Fruit fly (Drosophila melanogaster): ENCODE data around the gene Twdlalpha.

Gene Twdlalpha

dm6 chrX:16750712-16751578 is 8.3 kb downstream of the Twdlalpha start:
- TF ChIP-seq pan (optimal IDR thresholded peaks at IDR 0.05) (no peak), ey (GFP tag; optimal IDR thresholded peaks at IDR 0.05) (peak; percentile 67), Dif (GFP tag; optimal IDR thresholded peaks at IDR 0.05; ENCODE audit: partially characterized antibody) (peak; percentile 26), Sp1 (GFP tag; optimal IDR thresholded peaks at IDR 0.05) (peak; percentile 96), fru (GFP tag; optimal IDR thresholded peaks at IDR 0.05) (peak; percentile 85), brk (GFP tag; optimal IDR thresholded peaks at IDR 0.05) (peak; percentile 55), sage (GFP tag; optimal IDR thresholded peaks at IDR 0.05) (peak; percentile 65), CG32264 (GFP tag; optimal IDR thresholded peaks at IDR 0.05) (peak; percentile 11), psq (GFP tag; optimal IDR thresholded peaks at IDR 0.05) (peak; percentile 86), foxo (GFP tag; optimal IDR thresholded peaks at IDR 0.05) (peak in 1 of 2 experiments; percentile 77), Myc (optimal IDR thresholded peaks at IDR 0.05) (no peak), Hr83 (GFP tag; optimal IDR thresholded peaks at IDR 0.05; ENCODE audit: poor library complexity, severe bottlenecking) (peak; percentile 28), Vsx2 (GFP tag; optimal IDR thresholded peaks at IDR 0.05; ENCODE audit: partially characterized antibody) (peak; percentile 63), jim (GFP tag; optimal IDR thresholded peaks at IDR 0.05) (peak; percentile 94), dsf (GFP tag; optimal IDR thresholded peaks at IDR 0.05; ENCODE audit: borderline replicate concordance) (peak; percentile 1), Rel (GFP tag; optimal IDR thresholded peaks at IDR 0.05) (peak; percentile 80), Rel (tag; optimal IDR thresholded peaks at IDR 0.05) (peak; percentile 68), CG9705 (GFP tag; optimal IDR thresholded peaks at IDR 0.05) (peak; percentile 81), OdsH (GFP tag; optimal IDR thresholded peaks at IDR 0.05) (peak; percentile 78), rgr (GFP tag; optimal IDR thresholded peaks at IDR 0.05) (peak; percentile 73), h (GFP tag; optimal IDR thresholded peaks at IDR 0.05) (peak; percentile 85), br (GFP tag; optimal IDR thresholded peaks at IDR 0.05) (peak; percentile 70), Jra (GFP tag; optimal IDR thresholded peaks at IDR 0.05) (peak; percentile 13), Abd-B (GFP tag; optimal IDR thresholded peaks at IDR 0.05) (no peak), GATAd (GFP tag; optimal IDR thresholded peaks at IDR 0.05) (no peak), tai (GFP tag; optimal IDR thresholded peaks at IDR 0.05) (no peak), CrebA (GFP tag; optimal IDR thresholded peaks at IDR 0.05; ENCODE audit: borderline replicate concordance) (peak; percentile 52), Hnf4 (GFP tag; optimal IDR thresholded peaks at IDR 0.05) (peak; percentile 62), sv (GFP tag; optimal IDR thresholded peaks at IDR 0.05) (peak; percentile 54), woc (GFP tag; optimal IDR thresholded peaks at IDR 0.05) (peak; percentile 83), lola (GFP tag; optimal IDR thresholded peaks at IDR 0.05) (no peak), dl (GFP tag; optimal IDR thresholded peaks at IDR 0.05; ENCODE audit: insufficient read depth in 1 of 2, partially characterized antibody in 2 of 2) (peak in 1 of 2 experiments; percentile 18), HLH106 (tag; optimal IDR thresholded peaks at IDR 0.05) (peak; percentile 88), N (GFP tag; optimal IDR thresholded peaks at IDR 0.05) (no peak), dmrt93B (GFP tag; optimal IDR thresholded peaks at IDR 0.05) (peak; percentile 76)

dm6 chrX:16751579-16752156 is 9.0 kb downstream of the Twdlalpha start, which contains the start of gene goe:
Gene goe, minus strand, starts transcription at chrX:16751910.
- TF ChIP-seq OdsH (GFP tag; optimal IDR thresholded peaks at IDR 0.05) (peak; percentile 50), dsf (GFP tag; optimal IDR thresholded peaks at IDR 0.05; ENCODE audit: borderline replicate concordance) (peak; percentile 48), foxo (GFP tag; optimal IDR thresholded peaks at IDR 0.05) (peak in 1 of 2 experiments; percentile 75), fru (GFP tag; optimal IDR thresholded peaks at IDR 0.05) (peak; percentile 71), brk (GFP tag; optimal IDR thresholded peaks at IDR 0.05) (peak; percentile 54), Abd-B (GFP tag; optimal IDR thresholded peaks at IDR 0.05) (no peak), Hr83 (GFP tag; optimal IDR thresholded peaks at IDR 0.05; ENCODE audit: poor library complexity, severe bottlenecking) (peak; percentile 95), sv (GFP tag; optimal IDR thresholded peaks at IDR 0.05) (peak; percentile 0), Dif (GFP tag; optimal IDR thresholded peaks at IDR 0.05; ENCODE audit: partially characterized antibody) (no peak), Jra (GFP tag; optimal IDR thresholded peaks at IDR 0.05) (peak; percentile 82), dl (GFP tag; optimal IDR thresholded peaks at IDR 0.05; ENCODE audit: insufficient read depth in 1 of 2, partially characterized antibody in 2 of 2) (no peak), Sp1 (GFP tag; optimal IDR thresholded peaks at IDR 0.05) (peak; percentile 50), Myc (optimal IDR thresholded peaks at IDR 0.05) (no peak), N (GFP tag; optimal IDR thresholded peaks at IDR 0.05) (no peak), GATAd (GFP tag; optimal IDR thresholded peaks at IDR 0.05) (peak; percentile 63), sage (GFP tag; optimal IDR thresholded peaks at IDR 0.05) (peak; percentile 18), jim (GFP tag; optimal IDR thresholded peaks at IDR 0.05) (peak; percentile 42), ey (GFP tag; optimal IDR thresholded peaks at IDR 0.05) (peak; percentile 72), br (GFP tag; optimal IDR thresholded peaks at IDR 0.05) (peak; percentile 81), CrebA (GFP tag; optimal IDR thresholded peaks at IDR 0.05; ENCODE audit: borderline replicate concordance) (no peak), usp (GFP tag; optimal IDR thresholded peaks at IDR 0.05) (no peak), HLH106 (tag; optimal IDR thresholded peaks at IDR 0.05) (peak; percentile 59), pan (optimal IDR thresholded peaks at IDR 0.05) (no peak), lola (GFP tag; optimal IDR thresholded peaks at IDR 0.05) (no peak), Hr78 (GFP tag; optimal IDR thresholded peaks at IDR 0.05) (no peak), CG32264 (GFP tag; optimal IDR thresholded peaks at IDR 0.05) (peak; percentile 43), rgr (GFP tag; optimal IDR thresholded peaks at IDR 0.05) (peak; percentile 90), tai (GFP tag; optimal IDR thresholded peaks at IDR 0.05) (peak; percentile 68), h (GFP tag; optimal IDR thresholded peaks at IDR 0.05) (peak; percentile 68), Mio (GFP tag; optimal IDR thresholded peaks at IDR 0.05) (no peak), psq (GFP tag; optimal IDR thresholded peaks at IDR 0.05) (peak; percentile 45), woc (GFP tag; optimal IDR thresholded peaks at IDR 0.05) (peak; percentile 33), CG9705 (GFP tag; optimal IDR thresholded peaks at IDR 0.05) (peak; percentile 55), Hnf4 (GFP tag; optimal IDR thresholded peaks at IDR 0.05) (peak; percentile 85), dmrt93B (GFP tag; optimal IDR thresholded peaks at IDR 0.05) (peak; percentile 60), Rel (GFP tag; optimal IDR thresholded peaks at IDR 0.05) (no peak), Rel (tag; optimal IDR thresholded peaks at IDR 0.05) (peak; percentile 10), Dfd (GFP tag; optimal IDR thresholded peaks at IDR 0.05) (no peak), Vsx2 (GFP tag; optimal IDR thresholded peaks at IDR 0.05; ENCODE audit: partially characterized antibody) (no peak)

Data from whole organism, wandering third instar larva.